Fruit fly (Drosophila melanogaster) whole organism, prepupa: Measurements from ENCODE around the gene Atg1.

Experiments used
- Blimp-1 ChIP-seq: fragments of 200-800 bp; sonication (Bioruptor generic); optimal IDR thresholded peaks from 3 replicates; lab custom pipeline; 2017; ENCODE audit warnings: missing biosample characterization, missing genetic modification characterization, mild to moderate bottlenecking, moderate library complexity, missing genetic modification reagents
- CG10631 ChIP-seq: fragments of 200-800 bp; sonication (Bioruptor generic); optimal IDR thresholded peaks from 2 replicates; lab custom pipeline; 2016; ENCODE audit warnings: missing biosample characterization, missing genetic modification characterization
- CG11294 ChIP-seq: fragments of 200-800 bp; sonication (Bioruptor generic); IDR thresholded peaks from 2 replicates; pipeline ENCODE4 v1.3.6; 2022; ENCODE audit warnings: missing biosample characterization, missing genetic modification characterization
- CG11762 ChIP-seq: fragments of 200-800 bp; sonication (Bioruptor generic); optimal IDR thresholded peaks from 3 replicates; lab custom pipeline; 2016; ENCODE audit warnings: missing biosample characterization, missing genetic modification characterization; ENCODE audit not compliant: insufficient read depth
- CG11902 ChIP-seq: fragments of 200-800 bp; sonication (Bioruptor generic); optimal IDR thresholded peaks from 3 replicates; lab custom pipeline; 2016; ENCODE audit warnings: missing biosample characterization, missing genetic modification characterization
- CG1621 ChIP-seq: fragments of 200-800 bp; sonication (Bioruptor generic); optimal IDR thresholded peaks from 3 replicates; lab custom pipeline; 2018; ENCODE audit warnings: missing biosample characterization, mild to moderate bottlenecking, missing genetic modification characterization
- CG3032 ChIP-seq: fragments of 200-800 bp; optimal IDR thresholded peaks from 2 replicates; lab custom pipeline; 2019; ENCODE audit warnings: missing biosample characterization, mild to moderate bottlenecking, missing genetic modification characterization, moderate library complexity
- CG31627 ChIP-seq: fragments of 200-800 bp; sonication (Bioruptor generic); optimal IDR thresholded peaks from 3 replicates; lab custom pipeline; 2016; ENCODE audit warnings: missing biosample characterization, missing genetic modification characterization
- CG34406 ChIP-seq: fragments of 200-800 bp; sonication (Bioruptor generic); optimal IDR thresholded peaks from 3 replicates; lab custom pipeline; 2016; ENCODE audit warnings: missing biosample characterization, missing genetic modification characterization
- CG6276 ChIP-seq: fragments of 200-800 bp; sonication (Bioruptor generic); optimal IDR thresholded peaks from 2 replicates; lab custom pipeline; 2017; ENCODE audit warnings: missing biosample characterization, mild to moderate bottlenecking, missing genetic modification characterization
- CG6792 ChIP-seq: fragments of 200-800 bp; sonication (Bioruptor generic); optimal IDR thresholded peaks from 3 replicates; lab custom pipeline; 2016; ENCODE audit warnings: missing biosample characterization, missing genetic modification characterization
- CG7368 ChIP-seq: fragments of 200-800 bp; sonication (Bioruptor generic); optimal IDR thresholded peaks from 3 replicates; lab custom pipeline; 2016; ENCODE audit warnings: missing biosample characterization, missing genetic modification characterization
- CG8119 ChIP-seq: fragments of 200-800 bp; sonication (Bioruptor generic); IDR thresholded peaks from 3 replicates; pipeline ENCODE4 v1.3.6; 2022; ENCODE audit warnings: missing biosample characterization, missing genetic modification characterization
- CG8319 ChIP-seq: fragments of 200-800 bp; sonication (Bioruptor generic); optimal IDR thresholded peaks from 3 replicates; lab custom pipeline; 2016; ENCODE audit warnings: missing biosample characterization, missing genetic modification characterization
- Eip75B ChIP-seq: fragments of 200-800 bp; sonication (Bioruptor generic); optimal IDR thresholded peaks from 3 replicates; lab custom pipeline; 2016; ENCODE audit warnings: missing biosample characterization, missing genetic modification characterization
- Eip78C ChIP-seq: fragments of 200-800 bp; sonication (Bioruptor generic); peaks from one replicate; lab custom pipeline; 2016; ENCODE audit warnings: missing biosample characterization, missing genetic modification characterization
- Eip93F ChIP-seq: fragments of 200-800 bp; sonication (Bioruptor generic); optimal IDR thresholded peaks from 2 replicates; lab custom pipeline; 2016; ENCODE audit warnings: missing biosample characterization, mild to moderate bottlenecking, missing genetic modification characterization
- Ets21C ChIP-seq: fragments of 200-800 bp; sonication (Bioruptor generic); optimal IDR thresholded peaks from 3 replicates; lab custom pipeline; 2016; ENCODE audit warnings: missing biosample characterization, missing genetic modification characterization
- Gug ChIP-seq: fragments of 200-800 bp; sonication (Bioruptor generic); IDR thresholded peaks from 2 replicates; pipeline ENCODE4 v1.3.6; 2022; ENCODE audit warnings: missing biosample characterization, missing genetic modification characterization
- Hr38 ChIP-seq: sonication (Bioruptor generic); optimal IDR thresholded peaks from 2 replicates; lab custom pipeline; 2016; ENCODE audit warnings: missing biosample characterization, missing genetic modification characterization
- Hr39 ChIP-seq: fragments of 200-800 bp; sonication (Bioruptor generic); optimal IDR thresholded peaks from 2 replicates; lab custom pipeline; 2016; ENCODE audit warnings: missing biosample characterization, missing genetic modification characterization
- Hr4 ChIP-seq: fragments of 200-800 bp; sonication (Bioruptor generic); optimal IDR thresholded peaks from 3 replicates; lab custom pipeline; 2016; ENCODE audit warnings: missing biosample characterization, missing genetic modification characterization
- Met ChIP-seq: fragments of 200-800 bp; sonication (Bioruptor generic); optimal IDR thresholded peaks from 3 replicates; lab custom pipeline; 2016; ENCODE audit warnings: missing biosample characterization, missing genetic modification characterization
- OdsH ChIP-seq: fragments of 200-800 bp; sonication (Bioruptor generic); optimal IDR thresholded peaks from 3 replicates; lab custom pipeline; 2016; ENCODE audit warnings: missing biosample characterization, missing genetic modification characterization
- Sox102F ChIP-seq: fragments of 200-800 bp; sonication (Bioruptor generic); optimal IDR thresholded peaks from 2 replicates; lab custom pipeline; 2016; ENCODE audit warnings: missing biosample characterization, mild to moderate bottlenecking, missing genetic modification characterization
- Sox14 ChIP-seq: fragments of 200-800 bp; sonication (Bioruptor generic); optimal IDR thresholded peaks from 3 replicates; lab custom pipeline; 2016; ENCODE audit warnings: missing biosample characterization, missing genetic modification characterization
- Sox15 ChIP-seq: fragments of 200-800 bp; sonication (Bioruptor generic); optimal IDR thresholded peaks from 3 replicates; lab custom pipeline; 2016; ENCODE audit warnings: missing biosample characterization, missing genetic modification characterization
- achi ChIP-seq: fragments of 200-800 bp; sonication (Bioruptor generic); optimal IDR thresholded peaks from 3 replicates; lab custom pipeline; 2016; ENCODE audit warnings: missing biosample characterization, missing genetic modification characterization
- cyc ChIP-seq: fragments of 200-800 bp; sonication (Bioruptor generic); optimal IDR thresholded peaks from 3 replicates; lab custom pipeline; 2016; ENCODE audit warnings: missing biosample characterization, missing genetic modification characterization
- dac ChIP-seq: fragments of 200-800 bp; sonication (Bioruptor generic); optimal IDR thresholded peaks from 2 replicates; lab custom pipeline; 2017; ENCODE audit warnings: missing biosample characterization, mild to moderate bottlenecking, missing genetic modification characterization
- fd59A ChIP-seq: fragments of 200-800 bp; sonication (Bioruptor generic); optimal IDR thresholded peaks from 2 replicates; lab custom pipeline; 2017; ENCODE audit warnings: missing biosample characterization, mild to moderate bottlenecking, missing genetic modification characterization, missing genetic modification reagents
- fd85E ChIP-seq: fragments of 200-800 bp; sonication (Bioruptor generic); optimal IDR thresholded peaks from 3 replicates; lab custom pipeline; 2016; ENCODE audit warnings: missing biosample characterization, missing genetic modification characterization
- fkh ChIP-seq: fragments of 200-800 bp; sonication (Bioruptor generic); optimal IDR thresholded peaks from 3 replicates; lab custom pipeline; 2017; ENCODE audit warnings: missing biosample characterization, mild to moderate bottlenecking, missing genetic modification characterization, moderate library complexity
- lz ChIP-seq: fragments of 200-800 bp; sonication (Bioruptor generic); optimal IDR thresholded peaks from 3 replicates; lab custom pipeline; 2016; ENCODE audit warnings: missing biosample characterization, missing genetic modification characterization
- net ChIP-seq: fragments of 200-800 bp; sonication (Bioruptor generic); optimal IDR thresholded peaks from 3 replicates; lab custom pipeline; 2016; ENCODE audit warnings: missing biosample characterization, missing genetic modification characterization
- pdm3 ChIP-seq: fragments of 200-800 bp; sonication (Bioruptor generic); optimal IDR thresholded peaks from 3 replicates; lab custom pipeline; 2016; ENCODE audit warnings: missing biosample characterization, missing genetic modification characterization
- spab ChIP-seq: fragments of 200-800 bp; sonication (Bioruptor generic); optimal IDR thresholded peaks from 2 replicates; lab custom pipeline; 2017; ENCODE audit warnings: missing biosample characterization, mild to moderate bottlenecking, missing genetic modification characterization, missing genetic modification reagents
- ss ChIP-seq, 2 experiments: fragments of 200-800 bp; sonication (Bioruptor generic); optimal IDR thresholded peaks; 2 replicates in 1 of 2; 3 replicates in 1 of 2; lab custom pipeline; 2017 to 2018; ENCODE audit warnings: mild to moderate bottlenecking in 2 of 2, missing biosample characterization in 2 of 2, missing genetic modification characterization in 2 of 2, moderate library complexity in 1 of 2
- topi ChIP-seq: fragments of 200-800 bp; sonication (Bioruptor generic); optimal IDR thresholded peaks from 3 replicates; lab custom pipeline; 2016; ENCODE audit warnings: missing biosample characterization, missing genetic modification characterization
- vri ChIP-seq: fragments of 200-800 bp; sonication (Bioruptor generic); optimal IDR thresholded peaks from 3 replicates; lab custom pipeline; 2016; ENCODE audit warnings: missing biosample characterization, mild to moderate bottlenecking, missing genetic modification characterization

Gene Atg1

DNA sequence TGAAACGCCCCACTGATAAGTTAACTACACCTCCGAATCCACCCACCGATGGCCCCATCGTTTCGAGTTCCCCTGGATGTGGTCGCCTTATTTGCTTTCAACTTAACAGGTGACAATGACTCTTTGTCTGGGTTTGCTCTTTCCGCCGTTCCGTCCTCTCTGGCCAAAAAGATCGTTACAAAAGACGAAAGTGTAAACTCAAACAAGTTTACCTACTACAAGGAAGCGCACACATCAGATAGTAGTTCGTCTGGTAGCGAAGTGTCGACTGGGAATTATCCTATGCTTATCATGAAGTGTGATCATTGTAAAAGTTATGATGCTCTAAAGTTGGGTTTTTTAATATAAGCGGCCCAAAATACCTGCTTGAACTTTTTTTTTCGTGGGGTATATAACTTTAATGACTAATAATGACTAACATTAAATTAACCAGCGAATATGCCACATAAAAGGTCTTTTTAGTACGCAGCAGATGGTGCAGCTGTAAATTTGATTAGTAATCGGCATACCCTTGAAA, 6.1 kb downstream of the Atg1 start (continued):
- peak; percentile 44 for TF ChIP-seq vri
- peak; percentile 18 for TF ChIP-seq CG31627
- peak; percentile 65 for TF ChIP-seq Hr4 (GFP tag; lab: Kevin White, UChicago)
- peak; percentile 6 for TF ChIP-seq CG7368 (GFP tag; lab: Kevin White, UChicago)
- TF ChIP-seq Eip93F (GFP tag; lab: Kevin White, UChicago): no peak
- peak; percentile 45 for TF ChIP-seq Hr39
- no peak for TF ChIP-seq CG11902 (GFP tag; lab: Kevin White, UChicago)
- TF ChIP-seq CG34406: peak; percentile 22
- peak; percentile 49 for TF ChIP-seq OdsH (GFP tag; lab: Kevin White, UChicago)
- no peak for TF ChIP-seq Hr38 (GFP tag; lab: Kevin White, UChicago)
- TF ChIP-seq fd59A (GFP tag; lab: Kevin White, UChicago): no peak
- peak; percentile 42 for TF ChIP-seq CG10631
- no peak for TF ChIP-seq cyc (GFP tag; lab: Kevin White, UChicago)
- TF ChIP-seq pdm3 (GFP tag; lab: Kevin White, UChicago): peak; percentile 61
- no peak for TF ChIP-seq Sox102F (GFP tag; lab: Kevin White, UChicago)
- TF ChIP-seq Eip75B: peak; percentile 14
- no peak for TF ChIP-seq spab (GFP tag; lab: Kevin White, UChicago)
- no peak for TF ChIP-seq dac
- TF ChIP-seq ss (GFP tag; optimal IDR thresholded peaks at IDR 0.05; lab: Kevin White, UChicago): peak; percentile 23 to 45
- TF ChIP-seq CG11762: no peak
- TF ChIP-seq Sox14: peak; percentile 65
- peak; percentile 3 for TF ChIP-seq CG3032 (tag; lab: Kevin White, UChicago)
- peak; percentile 28 for TF ChIP-seq achi (GFP tag; lab: Kevin White, UChicago)
- peak; percentile 32 for TF ChIP-seq net (GFP tag; lab: Kevin White, UChicago)
- TF ChIP-seq fd85E (GFP tag; lab: Kevin White, UChicago): no peak
- no peak for TF ChIP-seq CG8319
- TF ChIP-seq topi (GFP tag; lab: Kevin White, UChicago): peak; percentile 15
- TF ChIP-seq lz (GFP tag; lab: Kevin White, UChicago): peak; percentile 4
- peak; percentile 82 for TF ChIP-seq Eip78C (GFP tag; lab: Kevin White, UChicago)
- TF ChIP-seq Met (GFP tag; lab: Kevin White, UChicago): no peak
- no peak for TF ChIP-seq Ets21C (GFP tag; lab: Kevin White, UChicago)
- peak; percentile 9 for TF ChIP-seq CG6792 (GFP tag; lab: Kevin White, UChicago)
- peak; percentile 57; the same call in 1 of the 3 replicates for TF ChIP-seq CG8119 (GFP tag; lab: Robert Waterston, UW)
- no peak for TF ChIP-seq Sox15 (GFP tag; lab: Kevin White, UChicago)
- peak; percentile 20 for TF ChIP-seq CG6276 (GFP tag; lab: Kevin White, UChicago)
- no peak for TF ChIP-seq Gug (GFP tag; lab: Robert Waterston, UW)
- TF ChIP-seq CG11294 (GFP tag; lab: Robert Waterston, UW): no peak
- TF ChIP-seq Blimp-1 (GFP tag; lab: Kevin White, UChicago): peak; percentile 11

DNA sequence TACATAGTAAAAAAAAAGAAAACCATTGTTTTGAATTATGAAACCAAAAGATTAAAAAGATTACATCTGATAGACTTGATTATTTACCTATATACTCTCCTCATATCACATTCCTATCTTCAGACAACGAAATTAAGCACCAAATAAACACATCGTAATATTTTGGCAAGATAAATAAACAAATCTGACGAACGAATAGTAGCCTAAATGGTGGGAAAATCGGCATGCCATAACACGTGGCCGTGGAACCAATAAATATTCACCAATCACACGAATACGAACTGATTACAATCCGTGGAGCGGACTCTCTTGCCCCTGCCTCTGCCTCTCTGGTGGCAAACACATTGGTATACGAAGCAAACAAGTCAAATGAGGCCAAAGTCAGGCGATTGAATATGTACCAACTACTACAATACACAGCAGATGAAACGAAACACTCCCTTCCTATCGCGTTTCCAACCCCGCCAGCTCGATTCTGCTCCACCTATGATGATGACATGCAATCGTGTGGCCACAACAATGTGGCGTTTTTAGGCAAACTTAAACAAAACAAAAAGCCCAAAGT, 8.8 kb downstream of the Atg1 start:
- TF ChIP-seq CG6276 (GFP tag; lab: Kevin White, UChicago) (no peak), fkh (GFP tag; lab: Kevin White, UChicago) (peak; percentile 67), Hr38 (GFP tag; lab: Kevin White, UChicago) (no peak), CG8119 (GFP tag; lab: Robert Waterston, UW) (no peak)

DNA sequence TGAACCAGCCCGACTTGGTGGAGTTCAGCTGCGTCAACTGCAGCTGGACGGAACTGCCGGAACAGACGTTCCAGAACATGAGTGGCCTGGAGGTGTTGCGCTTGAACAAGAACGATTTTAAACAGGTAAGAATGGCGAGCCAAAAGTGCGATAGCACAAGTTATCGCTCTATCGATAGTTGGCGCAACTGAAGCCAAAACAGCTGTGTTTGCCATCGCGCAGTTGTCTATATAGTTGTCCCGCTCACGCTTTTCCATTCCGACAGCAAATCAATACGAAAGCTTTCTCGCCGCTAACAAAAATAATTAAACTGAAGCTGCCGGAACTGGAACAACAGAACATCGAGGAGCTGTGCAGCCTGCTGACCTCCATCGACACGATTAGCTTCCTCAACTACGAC, 10.4 kb downstream of the Atg1 start:
- TF ChIP-seq Eip78C (GFP tag; lab: Kevin White, UChicago) (peak; percentile 36), Eip93F (GFP tag; lab: Kevin White, UChicago) (no peak), achi (GFP tag; lab: Kevin White, UChicago) (no peak), CG1621 (tag; lab: Kevin White, UChicago) (peak; percentile 10), fkh (GFP tag; lab: Kevin White, UChicago) (peak; percentile 90)
